Worm (Caenorhabditis elegans) whole organism, young adult: ENCODE data around the gene F01G12.18.

ENCODE experiments used
- B0261.1 ChIP-seq: sonication (generic microtip); optimal IDR thresholded peaks from 2 replicates; lab custom pipeline; 2016; ENCODE audit warnings: mild to moderate bottlenecking, missing genetic modification characterization, moderate library complexity, missing compliant biosample characterization
- B0336.3 ChIP-seq: fragments of 200-800 bp; sonication (Bioruptor generic); IDR thresholded peaks from 2 replicates; pipeline ENCODE4 v1.3.6; 2022; ENCODE audit warnings: missing genetic modification characterization, missing compliant biosample characterization
- D2030.7 ChIP-seq: fragments of 200-800 bp; sonication (Bioruptor generic); IDR thresholded peaks from 2 replicates; pipeline ENCODE4 v1.3.6; 2022; ENCODE audit warnings: missing genetic modification reagents, missing genetic modification characterization, missing compliant biosample characterization
- F22D6.2 ChIP-seq: sonication (generic microtip); optimal IDR thresholded peaks from 2 replicates; lab custom pipeline; 2016; ENCODE audit warnings: mild to moderate bottlenecking, missing genetic modification characterization, missing compliant biosample characterization
- F49E8.2 ChIP-seq: sonication (generic microtip); optimal IDR thresholded peaks from 3 replicates; lab custom pipeline; 2017; ENCODE audit warnings: missing genetic modification characterization, mild to moderate bottlenecking, missing compliant biosample characterization, antibody characterized with exemption, moderate library complexity; ENCODE audit not compliant: insufficient read depth
- K12H6.12 ChIP-seq: fragments of 200-800 bp; sonication (Bioruptor generic); optimal IDR thresholded peaks from 2 replicates; lab custom pipeline; 2018; ENCODE audit warnings: mild to moderate bottlenecking, missing genetic modification characterization, missing compliant biosample characterization
- Y95B8A.8 ChIP-seq: fragments of 200-800 bp; sonication (Bioruptor generic); IDR thresholded peaks from 2 replicates; pipeline ENCODE4 v1.3.6; 2022; ENCODE audit warnings: missing genetic modification reagents, missing genetic modification characterization, missing compliant biosample characterization
- aptf-3 ChIP-seq: fragments of 200-800 bp; sonication (Bioruptor generic); IDR thresholded peaks from 2 replicates; pipeline ENCODE4 v1.3.6; 2022; ENCODE audit warnings: missing genetic modification characterization, missing compliant biosample characterization
- attf-5 ChIP-seq: fragments of 200-800 bp; sonication (Bioruptor generic); optimal IDR thresholded peaks from 2 replicates; lab custom pipeline; 2018; ENCODE audit warnings: mild to moderate bottlenecking, missing genetic modification characterization, missing compliant biosample characterization
- die-1 ChIP-seq: sonication (generic microtip); optimal IDR thresholded peaks from 2 replicates; lab custom pipeline; 2016; ENCODE audit warnings: missing genotype, mild to moderate bottlenecking, missing genetic modification characterization, missing compliant biosample characterization
- dpff-1 ChIP-seq: sonication (generic microtip); optimal IDR thresholded peaks from 2 replicates; lab custom pipeline; 2017; ENCODE audit warnings: mild to moderate bottlenecking, missing genetic modification characterization, missing compliant biosample characterization
- dpl-1 ChIP-seq: fragments of 150-350 bp; optimal IDR thresholded peaks from 2 replicates; lab custom pipeline; 2014; ENCODE audit warnings: missing biosample characterization, missing genetic modification reagents, missing genetic modification characterization
- efl-1 ChIP-seq: fragments of 150-350 bp; optimal IDR thresholded peaks from 2 replicates; lab custom pipeline; 2014; ENCODE audit warnings: missing biosample characterization, missing genetic modification reagents, missing genetic modification characterization
- egl-18 ChIP-seq: fragments of 200-800 bp; sonication (Bioruptor generic); IDR thresholded peaks from 2 replicates; pipeline ENCODE4 v1.3.6; 2022; ENCODE audit warnings: missing genetic modification reagents, missing genetic modification characterization, missing compliant biosample characterization
- him-1 ChIP-seq: sonication (generic microtip); optimal IDR thresholded peaks from 2 replicates; lab custom pipeline; 2016; ENCODE audit warnings: missing genotype, missing genetic modification reagents, missing genetic modification characterization, missing compliant biosample characterization
- hrde-1 ChIP-seq: sonication (generic microtip); optimal IDR thresholded peaks from 2 replicates; lab custom pipeline; 2016; ENCODE audit warnings: missing genetic modification characterization, mild to moderate bottlenecking, missing compliant biosample characterization, moderate library complexity, missing genotype, missing genetic modification reagents, borderline replicate concordance
- let-607 ChIP-seq, 2 experiments: fragments of 200-800 bp in 1 of 2; sonication (Bioruptor generic) in 1 of 2; sonication (generic microtip) in 1 of 2; optimal IDR thresholded peaks; 2 replicates each; lab custom pipeline; 2016 to 2018; ENCODE audit warnings: mild to moderate bottlenecking in 2 of 2, missing compliant biosample characterization in 2 of 2, missing genetic modification characterization in 2 of 2, moderate library complexity in 2 of 2, missing genotype in 1 of 2
- lir-1 ChIP-seq: fragments of 200-800 bp; sonication (Bioruptor generic); conservative IDR thresholded peaks from 2 replicates; pipeline ENCODE4 v1.3.6; 2022; ENCODE audit warnings: missing genetic modification reagents, missing genetic modification characterization, missing compliant biosample characterization
- mel-28 ChIP-seq: sonication (generic microtip); optimal IDR thresholded peaks from 2 replicates; lab custom pipeline; 2016; ENCODE audit warnings: borderline replicate concordance, mild to moderate bottlenecking, missing genetic modification characterization, missing compliant biosample characterization
- nhr-120 ChIP-seq: fragments of 200-800 bp; sonication (Bioruptor generic); IDR thresholded peaks from 2 replicates; pipeline ENCODE4 v1.3.6; 2022; ENCODE audit warnings: missing genetic modification characterization, missing compliant biosample characterization
- nhr-179 ChIP-seq: sonication (generic microtip); optimal IDR thresholded peaks from 2 replicates; lab custom pipeline; 2016; ENCODE audit warnings: mild to moderate bottlenecking, missing genetic modification characterization, missing compliant biosample characterization
- nhr-27 ChIP-seq: fragments of 200-800 bp; sonication (Bioruptor generic); optimal IDR thresholded peaks from 2 replicates; lab custom pipeline; 2018; ENCODE audit warnings: mild to moderate bottlenecking, missing genetic modification characterization, moderate library complexity, missing compliant biosample characterization
- nhr-80 ChIP-seq: sonication (generic microtip); optimal IDR thresholded peaks from 2 replicates; lab custom pipeline; 2016; ENCODE audit warnings: missing genetic modification characterization, missing compliant biosample characterization
- pha-4 ChIP-seq: fragments of 150-350 bp; sonication (generic microtip); optimal IDR thresholded peaks from 2 replicates; lab custom pipeline; 2014; ENCODE audit warnings: missing biosample characterization, missing genetic modification reagents, missing genetic modification characterization
- repo-1 ChIP-seq: sonication (generic microtip); optimal IDR thresholded peaks from 2 replicates; lab custom pipeline; 2017; ENCODE audit warnings: mild to moderate bottlenecking, missing genetic modification characterization, missing compliant biosample characterization
- sea-2 ChIP-seq: fragments of 200-800 bp; sonication (Bioruptor generic); IDR thresholded peaks from 2 replicates; pipeline ENCODE4 v1.3.6; 2022; ENCODE audit warnings: missing genetic modification characterization, missing compliant biosample characterization
- snpc-4 ChIP-seq, 5 experiments: fragments of 150-350 bp in 1 of 5; sonication (generic microtip) in 4 of 5; optimal IDR thresholded peaks; 2 replicates each; lab custom pipeline; 2014 to 2018; ENCODE audit warnings: missing genetic modification characterization in 5 of 5, missing biosample characterization in 3 of 5, antibody characterized with exemption in 2 of 5, mild to moderate bottlenecking in 2 of 5, missing compliant biosample characterization in 2 of 5, missing genotype in 2 of 5, moderate library complexity in 2 of 5, missing genetic modification reagents in 1 of 5
- tbx-9 ChIP-seq: sonication (generic microtip); optimal IDR thresholded peaks from 2 replicates; lab custom pipeline; 2016; ENCODE audit warnings: borderline replicate concordance, missing genetic modification characterization, inconsistent platforms, missing compliant biosample characterization
- xnd-1 ChIP-seq: sonication (generic microtip); optimal IDR thresholded peaks from 2 replicates; lab custom pipeline; 2016; ENCODE audit warnings: missing genotype, missing genetic modification reagents, missing genetic modification characterization, missing compliant biosample characterization
- zfh-2 ChIP-seq: fragments of 200-800 bp; sonication (Bioruptor generic); conservative IDR thresholded peaks from 2 replicates; pipeline ENCODE4 v1.3.6; 2022; ENCODE audit warnings: missing genetic modification reagents, missing genetic modification characterization, missing compliant biosample characterization
- ztf-22 ChIP-seq: fragments of 200-800 bp; sonication (Bioruptor generic); optimal IDR thresholded peaks from 2 replicates; lab custom pipeline; 2018; ENCODE audit warnings: mild to moderate bottlenecking, missing genetic modification characterization, moderate library complexity, missing compliant biosample characterization
- ztf-28 ChIP-seq: fragments of 200-800 bp; sonication (Bioruptor generic); IDR thresholded peaks from 2 replicates; pipeline ENCODE4 v1.3.6; 2022; ENCODE audit warnings: missing genetic modification reagents, missing genetic modification characterization, missing compliant biosample characterization

F01G12.18 gene

ce11 chrX:16400897-16401296 is 2.6 kb upstream of the F01G12.18 start:
- TF ChIP-seq mel-28 (tag; lab: Kevin White, UChicago) (no peak), nhr-179 (tag; lab: Kevin White, UChicago) (no peak), snpc-4 (GFP tag; optimal IDR thresholded peaks at IDR 0.05; lab: Kevin White, UChicago) (no peak), snpc-4 (tag; optimal IDR thresholded peaks at IDR 0.05; lab: Kevin White, UChicago) (no peak), let-607 (tag; optimal IDR thresholded peaks at IDR 0.05; lab: Kevin White, UChicago) (no peak), him-1 (tag; lab: Kevin White, UChicago) (no peak), ztf-28 (GFP tag; lab: Robert Waterston, UW) (no peak), efl-1 (GFP tag; lab: Kevin White, UChicago) (no peak), K12H6.12 (tag; lab: Kevin White, UChicago) (no peak), repo-1 (tag; lab: Kevin White, UChicago) (no peak), aptf-3 (GFP tag; lab: Robert Waterston, UW) (no peak), die-1 (tag; lab: Kevin White, UChicago) (no peak)
- TF ChIP-seq, all 124 proteins: peak for 0

ce11 chrX:16392107-16392506 is 6.2 kb downstream of the F01G12.18 start:
- TF ChIP-seq zfh-2 (GFP tag; lab: Robert Waterston, UW) (peak; percentile 87), sea-2 (GFP tag; lab: Robert Waterston, UW) (no peak)

ce11 chrX:16391110-16391509 is 7.2 kb downstream of the F01G12.18 start:
- TF ChIP-seq ztf-22 (GFP tag; lab: Kevin White, UChicago) (no peak), mel-28 (tag; lab: Kevin White, UChicago) (no peak), F49E8.2 (tag; lab: Kevin White, UChicago) (no peak), B0336.3 (GFP tag; lab: Robert Waterston, UW) (no peak), nhr-120 (GFP tag; lab: Robert Waterston, UW) (no peak), repo-1 (tag; lab: Kevin White, UChicago) (no peak), egl-18 (GFP tag; lab: Robert Waterston, UW) (no peak), attf-5 (GFP tag; lab: Kevin White, UChicago) (no peak), xnd-1 (tag; lab: Kevin White, UChicago) (no peak), dpl-1 (GFP tag; lab: Kevin White, UChicago) (no peak), tbx-9 (tag; lab: Kevin White, UChicago) (no peak), pha-4 (tag; lab: Kevin White, UChicago) (no peak), F22D6.2 (tag; lab: Kevin White, UChicago) (no peak), hrde-1 (tag; lab: Kevin White, UChicago) (no peak), Y95B8A.8 (no peak), nhr-27 (tag; lab: Kevin White, UChicago) (no peak), B0261.1 (no peak), nhr-80 (no peak), lir-1 (no peak), dpff-1 (tag; lab: Kevin White, UChicago) (no peak)

- no peak for TF ChIP-seq D2030.7 (GFP tag; lab: Robert Waterston, UW)
Observed at ce11 chrX:16389973-16390372, 8.3 kb downstream of the F01G12.18 start.
